Fruit fly (Drosophila melanogaster) whole organism, embryonic: ENCODE data around the gene CG31204.

Experiments
- Atf3 ChIP-seq: fragments of 200-800 bp; sonication (Bioruptor generic); optimal IDR thresholded peaks from 3 replicates; lab custom pipeline; 2016; ENCODE audit warnings: missing biosample characterization, missing genetic modification characterization
- Atf6 ChIP-seq: fragments of 200-800 bp; sonication (Bioruptor generic); IDR thresholded peaks from 2 replicates; pipeline ENCODE4 v1.3.6; 2022; ENCODE audit warnings: missing biosample characterization, missing genetic modification characterization
- B-H2 ChIP-seq: fragments of 200-800 bp; sonication (Bioruptor generic); optimal IDR thresholded peaks from 2 replicates; lab custom pipeline; 2018; ENCODE audit warnings: missing biosample characterization, mild to moderate bottlenecking, missing genetic modification characterization
- CG10209 ChIP-seq: fragments of 200-800 bp; sonication (Bioruptor generic); optimal IDR thresholded peaks from 3 replicates; lab custom pipeline; 2017; ENCODE audit warnings: missing biosample characterization, mild to moderate bottlenecking, missing genetic modification characterization, missing genetic modification reagents
- CG10462 ChIP-seq: fragments of 200-800 bp; sonication (Bioruptor generic); optimal IDR thresholded peaks from 2 replicates; lab custom pipeline; 2016; ENCODE audit warnings: missing biosample characterization, missing genetic modification characterization
- CG13287 ChIP-seq: fragments of 200-800 bp; sonication (Bioruptor generic); IDR thresholded peaks from 2 replicates; pipeline ENCODE4 v1.3.6; 2022; ENCODE audit warnings: missing biosample characterization, missing genetic modification characterization; ENCODE audit not compliant: partially characterized antibody
- CG14710 ChIP-seq: fragments of 200-800 bp; sonication (Bioruptor generic); optimal IDR thresholded peaks from 3 replicates; lab custom pipeline; 2019; ENCODE audit warnings: missing biosample characterization, mild to moderate bottlenecking, missing genetic modification characterization, moderate library complexity
- CG17612 ChIP-seq: fragments of 200-800 bp; sonication (Bioruptor generic); IDR thresholded peaks from 2 replicates; pipeline ENCODE4 v1.3.6; 2022; ENCODE audit warnings: missing biosample characterization, missing genetic modification characterization
- CG2875 ChIP-seq: fragments of 200-800 bp; sonication (Bioruptor generic); optimal IDR thresholded peaks from 2 replicates; lab custom pipeline; 2017; ENCODE audit warnings: missing biosample characterization, mild to moderate bottlenecking, missing genetic modification characterization, missing genetic modification reagents
- CG3281 ChIP-seq: fragments of 200-800 bp; sonication (Bioruptor generic); optimal IDR thresholded peaks from 3 replicates; lab custom pipeline; 2017; ENCODE audit warnings: missing biosample characterization, mild to moderate bottlenecking, missing genetic modification characterization
- CG3726 ChIP-seq: fragments of 200-800 bp; sonication (Bioruptor generic); IDR thresholded peaks from 3 replicates; pipeline ENCODE4, ENCODE4 v1.3.6; 2022; ENCODE audit warnings: missing biosample characterization, missing genetic modification characterization
- CG42726 ChIP-seq: fragments of 200-800 bp; sonication (Bioruptor generic); IDR thresholded peaks from 2 replicates; pipeline ENCODE4 v1.3.6; 2022; ENCODE audit warnings: missing biosample characterization, missing genetic modification characterization; ENCODE audit not compliant: partially characterized antibody
- CG4282 ChIP-seq: fragments of 200-800 bp; sonication (Bioruptor generic); optimal IDR thresholded peaks from 2 replicates; lab custom pipeline; 2016; ENCODE audit warnings: missing biosample characterization, missing genetic modification characterization
- CG6683 ChIP-seq: fragments of 200-800 bp; sonication (Bioruptor generic); optimal IDR thresholded peaks from 2 replicates; lab custom pipeline; 2017; ENCODE audit warnings: missing biosample characterization, mild to moderate bottlenecking, missing genetic modification characterization, missing genetic modification reagents
- CG6765 ChIP-seq: fragments of 200-800 bp; sonication (Bioruptor generic); optimal IDR thresholded peaks from 3 replicates; lab custom pipeline; 2017; ENCODE audit warnings: missing biosample characterization, mild to moderate bottlenecking, missing genetic modification characterization
- CG7372 ChIP-seq: fragments of 200-800 bp; sonication (Bioruptor generic); IDR thresholded peaks from 2 replicates; pipeline ENCODE4 v1.3.6; 2022; ENCODE audit warnings: missing biosample characterization, missing genetic modification characterization
- CG7928 ChIP-seq: fragments of 200-800 bp; sonication (Bioruptor generic); optimal IDR thresholded peaks from 2 replicates; lab custom pipeline; 2017; ENCODE audit warnings: missing biosample characterization, mild to moderate bottlenecking, missing genetic modification characterization
- CG8388 ChIP-seq: fragments of 200-800 bp; sonication (Bioruptor generic); optimal IDR thresholded peaks from 2 replicates; lab custom pipeline; 2019; ENCODE audit warnings: missing biosample characterization, mild to moderate bottlenecking, missing genetic modification characterization, moderate library complexity
- CG8765 ChIP-seq: fragments of 200-800 bp; sonication (Bioruptor generic); IDR thresholded peaks from 2 replicates; pipeline ENCODE4 v1.3.6; 2022; ENCODE audit warnings: missing biosample characterization, missing genetic modification characterization
- D19B ChIP-seq: fragments of 200-800 bp; sonication (Bioruptor generic); optimal IDR thresholded peaks from 2 replicates; lab custom pipeline; 2017; ENCODE audit warnings: missing biosample characterization, mild to moderate bottlenecking, missing genetic modification characterization
- Dbx ChIP-seq: fragments of 200-800 bp; sonication (Bioruptor generic); IDR thresholded peaks from 3 replicates; pipeline ENCODE4 v1.3.6; 2022; ENCODE audit warnings: missing biosample characterization, missing genetic modification characterization
- Deaf1 ChIP-seq: fragments of 200-800 bp; optimal IDR thresholded peaks from 3 replicates; lab custom pipeline; 2019; ENCODE audit warnings: missing biosample characterization, mild to moderate bottlenecking, missing genetic modification characterization, moderate library complexity
- Eip74EF ChIP-seq, 2 experiments: fragments of 200-800 bp in 1 of 2; fragments of >200 bp in 1 of 2; sonication (Bioruptor generic) in 1 of 2; optimal IDR thresholded peaks; 2 replicates each; lab custom pipeline; 2017 to 2019; ENCODE audit warnings: missing biosample characterization in 2 of 2, missing genetic modification characterization in 2 of 2, mild to moderate bottlenecking in 1 of 2, moderate library complexity in 1 of 2
- Fer1 ChIP-seq: fragments of 200-800 bp; sonication (Bioruptor generic); optimal IDR thresholded peaks from 2 replicates; lab custom pipeline; 2017; ENCODE audit warnings: missing biosample characterization, mild to moderate bottlenecking, missing genetic modification characterization
- HLH4C ChIP-seq: fragments of 200-800 bp; sonication (Bioruptor generic); IDR thresholded peaks from 3 replicates; pipeline ENCODE4 v1.3.6; 2022; ENCODE audit warnings: missing biosample characterization, missing genetic modification characterization; ENCODE audit not compliant: partially characterized antibody
- Hand ChIP-seq: fragments of 200-800 bp; sonication (Bioruptor generic); optimal IDR thresholded peaks from 2 replicates; lab custom pipeline; 2017; ENCODE audit warnings: mild to moderate bottlenecking, missing biosample characterization, missing genetic modification reagents, missing genetic modification characterization
- Lim3 ChIP-seq: fragments of 200-800 bp; sonication (Bioruptor generic); IDR thresholded peaks from 2 replicates; pipeline ENCODE4 v1.3.6; 2022; ENCODE audit warnings: missing biosample characterization, missing genetic modification characterization
- Lpt ChIP-seq: fragments of >200 bp; optimal IDR thresholded peaks from 2 replicates; lab custom pipeline; 2018; ENCODE audit warnings: missing biosample characterization, missing genetic modification characterization
- Neu2 ChIP-seq: fragments of 200-800 bp; sonication (Bioruptor generic); optimal IDR thresholded peaks from 3 replicates; lab custom pipeline; 2016; ENCODE audit warnings: missing biosample characterization, missing genetic modification characterization, borderline replicate concordance
- Six4 ChIP-seq: fragments of 200-800 bp; sonication (Bioruptor generic); optimal IDR thresholded peaks from 2 replicates; lab custom pipeline; 2016; ENCODE audit warnings: missing biosample characterization, missing genetic modification characterization
- Spps ChIP-seq: fragments of 200-800 bp; sonication (Bioruptor generic); optimal IDR thresholded peaks from 2 replicates; lab custom pipeline; 2018; ENCODE audit warnings: missing biosample characterization, mild to moderate bottlenecking, missing genetic modification characterization
- Usf ChIP-seq: fragments of 200-800 bp; sonication (Bioruptor generic); optimal IDR thresholded peaks from 2 replicates; lab custom pipeline; 2017; ENCODE audit warnings: missing genotype, missing biosample characterization, missing genetic modification characterization
- ase ChIP-seq: fragments of 200-800 bp; sonication (Bioruptor generic); IDR thresholded peaks from 3 replicates; pipeline ENCODE4 v1.3.6; 2022; ENCODE audit warnings: missing biosample characterization, missing genetic modification characterization
- ash1 ChIP-seq: fragments of 200-800 bp; sonication (Bioruptor generic); optimal IDR thresholded peaks from 2 replicates; lab custom pipeline; 2018; ENCODE audit warnings: missing biosample characterization, mild to moderate bottlenecking, missing genetic modification characterization
- ato ChIP-seq: fragments of 200-800 bp; sonication (Bioruptor generic); IDR thresholded peaks from 2 replicates; pipeline ENCODE4 v1.3.6; 2022; ENCODE audit warnings: missing biosample characterization, missing genetic modification characterization; ENCODE audit not compliant: partially characterized antibody
- br ChIP-seq: fragments of >200 bp; optimal IDR thresholded peaks from 2 replicates; lab custom pipeline; 2017
- esg ChIP-seq: fragments of 200-800 bp; sonication (Bioruptor generic); conservative IDR thresholded peaks from 2 replicates; pipeline ENCODE4 v1.3.6; 2022; ENCODE audit warnings: missing biosample characterization, missing genetic modification characterization
- eve ChIP-seq, 2 experiments: fragments of >200 bp; optimal IDR thresholded peaks; 2 replicates each; lab custom pipeline; 2017; ENCODE audit warnings: missing biosample characterization in 2 of 2, missing genetic modification characterization in 2 of 2
- gro ChIP-seq: fragments of 200-800 bp; sonication (Bioruptor generic); optimal IDR thresholded peaks from 2 replicates; lab custom pipeline; 2016; ENCODE audit warnings: missing biosample characterization, missing genetic modification characterization
- insv ChIP-seq, 2 experiments: fragments of 200-800 bp; sonication (Bioruptor generic); optimal IDR thresholded peaks; 3 replicates each; lab custom pipeline; 2016 to 2018; ENCODE audit warnings: missing biosample characterization in 2 of 2, missing genetic modification characterization in 2 of 2
- mld ChIP-seq: fragments of 200-800 bp; sonication (Bioruptor generic); IDR thresholded peaks from 3 replicates; pipeline ENCODE4 v1.3.6; 2022; ENCODE audit warnings: missing biosample characterization, missing genetic modification characterization; ENCODE audit not compliant: partially characterized antibody
- nau ChIP-seq: fragments of 200-800 bp; sonication (Bioruptor generic); optimal IDR thresholded peaks from 3 replicates; lab custom pipeline; 2017; ENCODE audit warnings: missing biosample characterization, mild to moderate bottlenecking, missing genetic modification characterization, missing genetic modification reagents
- pb ChIP-seq: fragments of 200-800 bp; sonication (Bioruptor generic); optimal IDR thresholded peaks from 3 replicates; lab custom pipeline; 2016; ENCODE audit warnings: missing biosample characterization, missing genetic modification characterization
- pho ChIP-seq: fragments of 200-800 bp; sonication (Bioruptor generic); optimal IDR thresholded peaks from 2 replicates; lab custom pipeline; 2016; ENCODE audit warnings: missing biosample characterization, missing genetic modification characterization
- rib ChIP-seq: fragments of 200-800 bp; sonication (Bioruptor generic); IDR thresholded peaks from 2 replicates; pipeline ENCODE4 v1.3.6; 2022; ENCODE audit warnings: missing biosample characterization, missing genetic modification characterization
- sens ChIP-seq: fragments of 200-800 bp; sonication (Bioruptor generic); peaks from one replicate; lab custom pipeline; 2016; ENCODE audit warnings: missing biosample characterization, missing genetic modification characterization
- sima ChIP-seq: fragments of 200-800 bp; sonication (Bioruptor generic); optimal IDR thresholded peaks from 2 replicates; lab custom pipeline; 2016; ENCODE audit warnings: missing biosample characterization, missing genetic modification characterization
- sob ChIP-seq: fragments of 200-800 bp; sonication (Bioruptor generic); IDR thresholded peaks from 2 replicates; pipeline ENCODE4 v1.3.6; 2022; ENCODE audit warnings: missing biosample characterization, missing genetic modification characterization
- twi ChIP-seq: fragments of 200-800 bp; optimal IDR thresholded peaks from 2 replicates; lab custom pipeline; 2019; ENCODE audit warnings: missing biosample characterization, mild to moderate bottlenecking, missing genetic modification characterization, moderate library complexity

The CG31204 gene

dm6 chr3R:31405277-31406207, 12.2 kb upstream of the CG31204 start, which contains the start of gene PNPase (continued):
- TF ChIP-seq Atf6 (GFP tag; lab: Robert Waterston, UW) (no peak), CG4282 (GFP tag; lab: Kevin White, UChicago) (no peak), Deaf1 (tag; lab: Kevin White, UChicago) (peak; percentile 33), pho (GFP tag; lab: Kevin White, UChicago) (no peak), ase (no peak), B-H2 (no peak), rib (GFP tag; lab: Robert Waterston, UW) (no peak), D19B (GFP tag; lab: Kevin White, UChicago) (no peak), CG8388 (GFP tag; lab: Kevin White, UChicago) (no peak), CG17612 (GFP tag; lab: Robert Waterston, UW) (no peak), Six4 (GFP tag; lab: Kevin White, UChicago) (no peak), sima (GFP tag; lab: Kevin White, UChicago) (no peak), pb (GFP tag; lab: Kevin White, UChicago) (no peak), sens (GFP tag; lab: Kevin White, UChicago) (no peak), CG13287 (peak; percentile 40; the same call in 1 of the 2 replicates), CG6765 (GFP tag; lab: Kevin White, UChicago) (no peak), br (lab: Kevin White, UChicago) (no peak), Eip74EF (GFP tag; optimal IDR thresholded peaks at IDR 0.05; lab: Kevin White, UChicago) (peak in 1 of 2 experiments; percentile 46), CG14710 (no peak), CG2875 (GFP tag; lab: Kevin White, UChicago) (no peak), Lpt (GFP tag; lab: Kevin White, UChicago) (no peak), ash1 (GFP tag; lab: Kevin White, UChicago) (no peak), Fer1 (peak; percentile 29), CG10209 (no peak), CG6683 (GFP tag; lab: Kevin White, UChicago) (no peak), ato (GFP tag; lab: Robert Waterston, UW) (no peak), CG3726 (GFP tag; lab: Robert Waterston, UW) (no peak), Lim3 (no peak), Atf3 (no peak), mld (GFP tag; lab: Robert Waterston, UW) (no peak), Hand (peak; percentile 11), Spps (tag; lab: Kevin White, UChicago) (peak; percentile 14), CG7372 (GFP tag; lab: Robert Waterston, UW) (no peak), HLH4C (GFP tag; lab: Robert Waterston, UW) (0 out of 3 replicates have a peak, but pooled peaks have one; percentile 24), CG10462 (GFP tag; lab: Kevin White, UChicago) (no peak), CG42726 (GFP tag; lab: Robert Waterston, UW) (no peak), Usf (no peak), nau (GFP tag; lab: Kevin White, UChicago) (no peak), sob (no peak), gro (GFP tag; lab: Kevin White, UChicago) (no peak), CG7928 (GFP tag; lab: Kevin White, UChicago) (no peak), Dbx (GFP tag; lab: Robert Waterston, UW) (no peak), eve (GFP tag; optimal IDR thresholded peaks at IDR 0.05; lab: Kevin White, UChicago) (no peak), insv (GFP tag; optimal IDR thresholded peaks at IDR 0.05; lab: Kevin White, UChicago) (peak in 1 of 2 experiments; percentile 74), CG8765 (no peak), esg (GFP tag; lab: Robert Waterston, UW) (no peak), CG3281 (GFP tag; lab: Kevin White, UChicago) (no peak), Neu2 (GFP tag; lab: Kevin White, UChicago) (no peak), twi (no peak)
